Worm (Caenorhabditis elegans) whole organism, young adult: ENCODE measurements around the gene dcap-1.

ENCODE experiments used
- B0261.1 ChIP-seq: sonication (generic microtip); optimal IDR thresholded peaks from 2 replicates; lab custom pipeline; 2016; ENCODE audit warnings: mild to moderate bottlenecking, missing genetic modification characterization, moderate library complexity, missing compliant biosample characterization
- F10E7.11 ChIP-seq: sonication (generic microtip); optimal IDR thresholded peaks from 2 replicates; lab custom pipeline; 2017; ENCODE audit warnings: mild to moderate bottlenecking, missing genetic modification characterization, moderate library complexity, missing compliant biosample characterization
- F33H1.4 ChIP-seq: fragments of 200-800 bp; sonication (Bioruptor generic); IDR thresholded peaks from 2 replicates; pipeline ENCODE4 v1.3.6; 2022; ENCODE audit warnings: missing genetic modification reagents, missing genetic modification characterization, missing compliant biosample characterization
- F37B4.10 ChIP-seq: fragments of 200-800 bp; sonication (Bioruptor generic); IDR thresholded peaks from 2 replicates; pipeline ENCODE4 v1.3.6; 2022; ENCODE audit warnings: missing genetic modification characterization, missing compliant biosample characterization
- F49E8.2 ChIP-seq: sonication (generic microtip); optimal IDR thresholded peaks from 3 replicates; lab custom pipeline; 2017; ENCODE audit warnings: missing genetic modification characterization, mild to moderate bottlenecking, missing compliant biosample characterization, antibody characterized with exemption, moderate library complexity; ENCODE audit not compliant: insufficient read depth
- F55B11.4 ChIP-seq: sonication (generic microtip); optimal IDR thresholded peaks from 2 replicates; lab custom pipeline; 2016; ENCODE audit warnings: missing compliant biosample characterization, missing genetic modification characterization, borderline replicate concordance; ENCODE audit not compliant: insufficient read depth
- K12H6.12 ChIP-seq: fragments of 200-800 bp; sonication (Bioruptor generic); optimal IDR thresholded peaks from 2 replicates; lab custom pipeline; 2018; ENCODE audit warnings: mild to moderate bottlenecking, missing genetic modification characterization, missing compliant biosample characterization
- Y67H2A.10 ChIP-seq: fragments of 200-800 bp; sonication (Bioruptor generic); conservative IDR thresholded peaks from 2 replicates; pipeline ENCODE4 v1.3.6; 2022; ENCODE audit warnings: missing genetic modification reagents, missing genetic modification characterization, missing compliant biosample characterization
- Y79H2A.3 ChIP-seq: fragments of 200-800 bp; sonication (Bioruptor generic); conservative IDR thresholded peaks from 2 replicates; pipeline ENCODE4 v1.3.6; 2022; ENCODE audit warnings: missing genetic modification reagents, missing genetic modification characterization, missing compliant biosample characterization
- Y95B8A.8 ChIP-seq: fragments of 200-800 bp; sonication (Bioruptor generic); IDR thresholded peaks from 2 replicates; pipeline ENCODE4 v1.3.6; 2022; ENCODE audit warnings: missing genetic modification reagents, missing genetic modification characterization, missing compliant biosample characterization
- ZK185.1 ChIP-seq: sonication (generic microtip); optimal IDR thresholded peaks from 2 replicates; lab custom pipeline; 2016; ENCODE audit warnings: mild to moderate bottlenecking, missing genetic modification characterization, missing compliant biosample characterization; ENCODE audit not compliant: poor library complexity, severe bottlenecking
- ama-1 ChIP-seq, 3 experiments: fragments of 150-350 bp in 1 of 3; sonication (generic microtip) in 2 of 3; optimal IDR thresholded peaks; 2 replicates each; lab custom pipeline; 2014 to 2018; ENCODE audit warnings: missing biosample characterization in 2 of 3, missing genetic modification characterization in 2 of 3, missing genetic modification reagents in 2 of 3
- attf-3 ChIP-seq: fragments of 200-800 bp; sonication (Bioruptor generic); conservative IDR thresholded peaks from 2 replicates; pipeline ENCODE4 v1.3.6; 2022; ENCODE audit warnings: missing genetic modification reagents, missing genetic modification characterization, missing compliant biosample characterization
- ccch-3 ChIP-seq: fragments of 200-800 bp; sonication (Bioruptor generic); optimal IDR thresholded peaks from 2 replicates; lab custom pipeline; 2018; ENCODE audit warnings: mild to moderate bottlenecking, missing genetic modification characterization, missing compliant biosample characterization
- cebp-1 ChIP-seq, 2 experiments: fragments of 200-800 bp in 1 of 2; sonication (Bioruptor generic) in 1 of 2; sonication (generic microtip) in 1 of 2; IDR thresholded peaks in 1 of 2; optimal IDR thresholded peaks in 1 of 2; 2 replicates each; pipeline versions ENCODE4 v1.3.6 to Lab custom; 2017 to 2022; ENCODE audit warnings: missing compliant biosample characterization in 2 of 2, missing genetic modification characterization in 2 of 2, mild to moderate bottlenecking in 1 of 2, missing genetic modification reagents in 1 of 2, moderate library complexity in 1 of 2
- cebp-2 ChIP-seq: fragments of 200-800 bp; sonication (Bioruptor generic); IDR thresholded peaks from 2 replicates; pipeline ENCODE4 v1.3.6; 2022; ENCODE audit warnings: missing genetic modification characterization, missing compliant biosample characterization
- ceh-79 ChIP-seq: sonication (generic microtip); optimal IDR thresholded peaks from 2 replicates; lab custom pipeline; 2017; ENCODE audit warnings: mild to moderate bottlenecking, missing genetic modification characterization, missing compliant biosample characterization
- chd-7 ChIP-seq: sonication (generic microtip); optimal IDR thresholded peaks from 2 replicates; lab custom pipeline; 2016; ENCODE audit warnings: mild to moderate bottlenecking, missing genetic modification characterization, moderate library complexity, missing compliant biosample characterization
- efl-1 ChIP-seq: fragments of 150-350 bp; optimal IDR thresholded peaks from 2 replicates; lab custom pipeline; 2014; ENCODE audit warnings: missing biosample characterization, missing genetic modification reagents, missing genetic modification characterization
- egrh-3 ChIP-seq: fragments of 200-800 bp; sonication (Bioruptor generic); IDR thresholded peaks from 2 replicates; pipeline ENCODE4 v1.3.6; 2022; ENCODE audit warnings: missing genetic modification reagents, missing genetic modification characterization, missing compliant biosample characterization
- ekl-4 ChIP-seq: fragments of 200-800 bp; sonication (Bioruptor generic); IDR thresholded peaks from 2 replicates; pipeline ENCODE4 v1.3.6; 2022; ENCODE audit warnings: missing genetic modification reagents, missing genetic modification characterization, missing compliant biosample characterization
- ets-4 ChIP-seq: fragments of 200-800 bp; sonication (Bioruptor generic); optimal IDR thresholded peaks from 2 replicates; lab custom pipeline; 2018; ENCODE audit warnings: mild to moderate bottlenecking, missing genetic modification characterization, missing compliant biosample characterization
- hsf-1 ChIP-seq: fragments of 200-800 bp; sonication (Bioruptor generic); IDR thresholded peaks from 2 replicates; pipeline ENCODE4 v1.3.6; 2022; ENCODE audit warnings: missing genetic modification reagents, missing genetic modification characterization, missing compliant biosample characterization
- lag-1 ChIP-seq: fragments of 200-800 bp; sonication (Bioruptor generic); IDR thresholded peaks from 2 replicates; pipeline ENCODE4 v1.3.6; 2022; ENCODE audit warnings: missing genetic modification reagents, missing genetic modification characterization, missing compliant biosample characterization
- let-526 ChIP-seq: fragments of 200-800 bp; sonication (Bioruptor generic); IDR thresholded peaks from 2 replicates; pipeline ENCODE4 v1.3.6; 2022; ENCODE audit warnings: missing genetic modification reagents, missing genetic modification characterization, missing compliant biosample characterization
- lin-26 ChIP-seq: fragments of 200-800 bp; sonication (Bioruptor generic); IDR thresholded peaks from 2 replicates; pipeline ENCODE4 v1.3.6; 2022; ENCODE audit warnings: missing genetic modification reagents, missing genetic modification characterization, missing compliant biosample characterization
- lir-1 ChIP-seq: fragments of 200-800 bp; sonication (Bioruptor generic); conservative IDR thresholded peaks from 2 replicates; pipeline ENCODE4 v1.3.6; 2022; ENCODE audit warnings: missing genetic modification reagents, missing genetic modification characterization, missing compliant biosample characterization
- lsl-1 ChIP-seq: fragments of 200-800 bp; sonication (Bioruptor generic); optimal IDR thresholded peaks from 2 replicates; lab custom pipeline; 2018; ENCODE audit warnings: mild to moderate bottlenecking, missing genetic modification characterization, moderate library complexity, missing compliant biosample characterization
- madf-10 ChIP-seq: sonication (generic microtip); optimal IDR thresholded peaks from 2 replicates; lab custom pipeline; 2016; ENCODE audit warnings: mild to moderate bottlenecking, missing genetic modification characterization, missing compliant biosample characterization
- madf-6 ChIP-seq: fragments of 200-800 bp; sonication (Bioruptor generic); IDR thresholded peaks from 2 replicates; pipeline ENCODE4 v1.3.6; 2022; ENCODE audit warnings: missing genetic modification reagents, missing genetic modification characterization, missing compliant biosample characterization
- mcd-1 ChIP-seq: fragments of 200-800 bp; sonication (Bioruptor generic); IDR thresholded peaks from 2 replicates; pipeline ENCODE4 v1.3.6; 2022; ENCODE audit warnings: missing genetic modification reagents, missing genetic modification characterization, missing compliant biosample characterization
- mel-28 ChIP-seq: sonication (generic microtip); optimal IDR thresholded peaks from 2 replicates; lab custom pipeline; 2016; ENCODE audit warnings: borderline replicate concordance, mild to moderate bottlenecking, missing genetic modification characterization, missing compliant biosample characterization
- mes-4 ChIP-seq: sonication (generic microtip); optimal IDR thresholded peaks from 2 replicates; lab custom pipeline; 2016; ENCODE audit warnings: missing genotype, missing genetic modification characterization, missing compliant biosample characterization
- nfya-1 ChIP-seq: sonication (generic microtip); optimal IDR thresholded peaks from 2 replicates; lab custom pipeline; 2017; ENCODE audit warnings: antibody characterized with exemption, missing compliant biosample characterization, missing genetic modification characterization, borderline replicate concordance; ENCODE audit not compliant: insufficient read depth
- nhr-27 ChIP-seq: fragments of 200-800 bp; sonication (Bioruptor generic); optimal IDR thresholded peaks from 2 replicates; lab custom pipeline; 2018; ENCODE audit warnings: mild to moderate bottlenecking, missing genetic modification characterization, moderate library complexity, missing compliant biosample characterization
- nhr-80 ChIP-seq: sonication (generic microtip); optimal IDR thresholded peaks from 2 replicates; lab custom pipeline; 2016; ENCODE audit warnings: missing genetic modification characterization, missing compliant biosample characterization
- rec-8 ChIP-seq, 2 experiments: sonication (generic microtip); optimal IDR thresholded peaks; 2 replicates each; lab custom pipeline; 2016; ENCODE audit warnings: mild to moderate bottlenecking in 2 of 2, missing genetic modification characterization in 2 of 2, missing genetic modification reagents in 2 of 2, missing genotype in 2 of 2, missing biosample characterization in 1 of 2, missing compliant biosample characterization in 1 of 2, moderate library complexity in 1 of 2
- rpc-1 ChIP-seq, 2 experiments: fragments of 150-350 bp in 1 of 2; sonication (generic microtip) in 1 of 2; optimal IDR thresholded peaks; 2 replicates each; lab custom pipeline; 2014 to 2018; ENCODE audit warnings: missing biosample characterization in 1 of 2, missing genetic modification characterization in 1 of 2, missing genetic modification reagents in 1 of 2, missing genotype in 1 of 2
- somi-1 ChIP-seq: fragments of 200-800 bp; sonication (Bioruptor generic); optimal IDR thresholded peaks from 2 replicates; lab custom pipeline; 2018; ENCODE audit warnings: mild to moderate bottlenecking, missing genetic modification characterization, missing compliant biosample characterization
- sptf-2 ChIP-seq: fragments of 200-800 bp; sonication (Bioruptor generic); optimal IDR thresholded peaks from 2 replicates; lab custom pipeline; 2018; ENCODE audit warnings: mild to moderate bottlenecking, missing genetic modification characterization, missing compliant biosample characterization
- tlf-1 ChIP-seq: fragments of 200-800 bp; sonication (Bioruptor generic); optimal IDR thresholded peaks from 2 replicates; lab custom pipeline; 2018; ENCODE audit warnings: mild to moderate bottlenecking, missing genetic modification characterization, missing compliant biosample characterization
- zfh-2 ChIP-seq: fragments of 200-800 bp; sonication (Bioruptor generic); conservative IDR thresholded peaks from 2 replicates; pipeline ENCODE4 v1.3.6; 2022; ENCODE audit warnings: missing genetic modification reagents, missing genetic modification characterization, missing compliant biosample characterization
- ztf-22 ChIP-seq: fragments of 200-800 bp; sonication (Bioruptor generic); optimal IDR thresholded peaks from 2 replicates; lab custom pipeline; 2018; ENCODE audit warnings: mild to moderate bottlenecking, missing genetic modification characterization, moderate library complexity, missing compliant biosample characterization
- ztf-25 ChIP-seq: fragments of 200-800 bp; sonication (Bioruptor generic); IDR thresholded peaks from 2 replicates; pipeline ENCODE4 v1.3.6; 2022; ENCODE audit warnings: missing genetic modification reagents, missing genetic modification characterization, missing compliant biosample characterization
- ztf-26 ChIP-seq: sonication (generic microtip); optimal IDR thresholded peaks from 2 replicates; lab custom pipeline; 2017; ENCODE audit warnings: missing genetic modification characterization, missing compliant biosample characterization
- ztf-28 ChIP-seq: fragments of 200-800 bp; sonication (Bioruptor generic); IDR thresholded peaks from 2 replicates; pipeline ENCODE4 v1.3.6; 2022; ENCODE audit warnings: missing genetic modification reagents, missing genetic modification characterization, missing compliant biosample characterization
- ztf-6 ChIP-seq: fragments of 200-800 bp; sonication (Bioruptor generic); IDR thresholded peaks from 2 replicates; pipeline ENCODE4 v1.3.6; 2022; ENCODE audit warnings: missing genetic modification reagents, missing genetic modification characterization, missing compliant biosample characterization

dcap-1 gene

DNA sequence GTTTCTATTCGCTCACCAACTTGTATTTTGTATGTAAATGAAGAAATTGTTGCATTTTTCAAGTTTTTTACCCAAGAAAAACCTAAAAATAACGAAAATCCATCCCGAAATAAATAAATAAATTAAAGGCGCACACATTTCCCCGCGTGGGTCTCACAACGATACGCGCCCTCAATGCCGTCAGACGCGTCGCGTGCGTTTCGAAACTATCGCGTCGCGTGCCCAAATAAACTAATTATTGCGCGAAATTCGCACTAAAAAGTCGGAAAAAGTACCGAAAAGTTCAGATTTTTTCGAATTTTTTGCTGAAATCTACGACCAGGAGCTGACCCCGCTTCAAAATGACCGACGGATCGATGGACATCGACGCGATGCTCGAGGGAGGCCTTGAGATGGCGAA is 42.1 kb downstream of the dcap-1 start, which contains the start of gene rbm-39 (continued):
- TF ChIP-seq rpc-1 (optimal IDR thresholded peaks at IDR 0.05; lab: Kevin White, UChicago): no peak
- TF ChIP-seq rpc-1 (tag; optimal IDR thresholded peaks at IDR 0.05; lab: Kevin White, UChicago): no peak
- no peak for TF ChIP-seq cebp-2 (GFP tag; lab: Robert Waterston, UW)
- TF ChIP-seq hsf-1 (GFP tag; lab: Robert Waterston, UW): peak; percentile 33; the same call in 1 of the 2 replicates
- TF ChIP-seq nhr-80 (tag; lab: Kevin White, UChicago): no peak
- no peak for TF ChIP-seq ztf-22 (GFP tag; lab: Kevin White, UChicago)
- peak; percentile 64; the same call in 1 of the 2 replicates for TF ChIP-seq cebp-1 (GFP tag; IDR thresholded peaks at IDR 0.05; lab: Robert Waterston, UW)
- peak; percentile 92 for TF ChIP-seq cebp-1 (tag; optimal IDR thresholded peaks at IDR 0.05; lab: Kevin White, UChicago)
- TF ChIP-seq ztf-6: no peak
- TF ChIP-seq Y95B8A.8 (GFP tag; lab: Robert Waterston, UW): peak; percentile 82
- peak; percentile 31 for TF ChIP-seq F49E8.2 (tag; lab: Kevin White, UChicago)
- no peak for TF ChIP-seq ccch-3 (GFP tag; lab: Kevin White, UChicago)
- TF ChIP-seq ztf-26: peak; percentile 30
- TF ChIP-seq ZK185.1: no peak
- peak; percentile 83 for TF ChIP-seq madf-10 (tag; lab: Kevin White, UChicago)
- peak; percentile 79 for TF ChIP-seq Y67H2A.10 (GFP tag; lab: Robert Waterston, UW)
- no peak for TF ChIP-seq let-526 (GFP tag; lab: Robert Waterston, UW)
- TF ChIP-seq B0261.1: no peak
- TF ChIP-seq ztf-25 (GFP tag; lab: Robert Waterston, UW): no peak
- TF ChIP-seq sptf-2 (GFP tag; lab: Kevin White, UChicago): no peak
- no peak for TF ChIP-seq chd-7 (tag; lab: Kevin White, UChicago)
- no peak for TF ChIP-seq F37B4.10
- TF ChIP-seq lin-26: no peak
- TF ChIP-seq F55B11.4: no peak
- peak; percentile 64 for TF ChIP-seq efl-1 (GFP tag; lab: Kevin White, UChicago)
- 0 out of 2 replicates have a peak, but pooled peaks have one; percentile 18 for TF ChIP-seq zfh-2
- TF ChIP-seq mcd-1 (GFP tag; lab: Robert Waterston, UW): peak; percentile 79
- no peak for TF ChIP-seq nhr-27 (tag; lab: Kevin White, UChicago)
- TF ChIP-seq lir-1 (GFP tag; lab: Robert Waterston, UW): peak; percentile 69; the same call in 1 of the 2 replicates
- peak; percentile 73 for TF ChIP-seq tlf-1 (GFP tag; lab: Kevin White, UChicago)
- TF ChIP-seq K12H6.12: peak; percentile 75
- no peak for TF ChIP-seq nfya-1 (tag; lab: Kevin White, UChicago)
- peak; percentile 27 for TF ChIP-seq ama-1 (optimal IDR thresholded peaks at IDR 0.05; lab: Kevin White, UChicago)
- TF ChIP-seq ama-1 (GFP tag; optimal IDR thresholded peaks at IDR 0.05; lab: Kevin White, UChicago): no peak
- peak; percentile 83 for TF ChIP-seq Y79H2A.3 (GFP tag; lab: Robert Waterston, UW)
- peak; percentile 69; the same call in 1 of the 2 replicates for TF ChIP-seq ztf-28
- no peak for TF ChIP-seq rec-8 (tag; optimal IDR thresholded peaks at IDR 0.05; lab: Kevin White, UChicago)
- peak; percentile 74 for TF ChIP-seq attf-3 (GFP tag; lab: Robert Waterston, UW)
- peak; percentile 78 for TF ChIP-seq lsl-1 (GFP tag; lab: Kevin White, UChicago)
- TF ChIP-seq F33H1.4 (GFP tag; lab: Robert Waterston, UW): peak; percentile 98
- TF ChIP-seq ets-4 (GFP tag; lab: Kevin White, UChicago): no peak
- no peak for TF ChIP-seq mes-4
- TF ChIP-seq F10E7.11 (tag; lab: Kevin White, UChicago): no peak
- TF ChIP-seq madf-6: peak; percentile 80
- no peak for TF ChIP-seq somi-1 (GFP tag; lab: Kevin White, UChicago)
- no peak for TF ChIP-seq egrh-3
- TF ChIP-seq mel-28: no peak
- TF ChIP-seq ceh-79: no peak
- TF ChIP-seq lag-1 (GFP tag; lab: Robert Waterston, UW): no peak
- peak; percentile 85 for TF ChIP-seq ekl-4 (GFP tag; lab: Robert Waterston, UW)
